Worm (Caenorhabditis elegans): Measurements from ENCODE around the gene fln-2.

fln-2 gene

ce11 chrX:9467573-9467972 is 70.1 kb downstream of the fln-2 start (continued):
- TF ChIP-seq ama-1 (optimal IDR thresholded peaks at IDR 0.05), result no peak
- peak in 1 of 2 experiments; percentile 72 for TF ChIP-seq ama-1 (GFP tag; optimal IDR thresholded peaks at IDR 0.05)
- TF ChIP-seq gei-17 (GFP tag; optimal IDR thresholded peaks at IDR 0.05), result peak; percentile 84
- TF ChIP-seq zim-3 (tag; optimal IDR thresholded peaks at IDR 0.05), result peak; percentile 63
- no peak for TF ChIP-seq fkh-3 (tag; optimal IDR thresholded peaks at IDR 0.05)
- TF ChIP-seq attf-5 (GFP tag; optimal IDR thresholded peaks at IDR 0.05), result no peak
- peak; percentile 80 for TF ChIP-seq B0035.1 (tag; optimal IDR thresholded peaks at IDR 0.05)
- no peak for TF ChIP-seq C17E4.6 (GFP tag; IDR thresholded peaks at IDR 0.05)
- TF ChIP-seq efl-1 (GFP tag; optimal IDR thresholded peaks at IDR 0.05), result no peak
- TF ChIP-seq mel-28 (tag; optimal IDR thresholded peaks at IDR 0.05; ENCODE audit: borderline replicate concordance), result no peak
- no peak for TF ChIP-seq F57A8.1 (GFP tag; optimal IDR thresholded peaks at IDR 0.05)
- peak; percentile 93 for TF ChIP-seq lin-40 (tag; optimal IDR thresholded peaks at IDR 0.05)
- peak; percentile 64 for TF ChIP-seq snpc-4 (GFP tag; optimal IDR thresholded peaks at IDR 0.05)
- TF ChIP-seq snpc-4 (tag; optimal IDR thresholded peaks at IDR 0.05), result peak in 2 of 4 experiments; percentile 40 to 81
- TF ChIP-seq T26A5.8 (tag; optimal IDR thresholded peaks at IDR 0.05), result no peak
- TF ChIP-seq F52B5.7 (tag; optimal IDR thresholded peaks at IDR 0.05), result no peak
- TF ChIP-seq ztf-25 (GFP tag; IDR thresholded peaks at IDR 0.05), result no peak
- no peak for TF ChIP-seq madf-8 (GFP tag; conservative IDR thresholded peaks at IDR 0.05)
- TF ChIP-seq lir-1 (GFP tag; conservative IDR thresholded peaks at IDR 0.05), result no peak; the same call in 1 of the 2 replicates
- TF ChIP-seq nhr-80 (tag; optimal IDR thresholded peaks at IDR 0.05), result peak; percentile 13
- TF ChIP-seq egl-44 (GFP tag; IDR thresholded peaks at IDR 0.05), result peak; percentile 59; the same call in 1 of the 2 replicates
- TF ChIP-seq B0261.1 (tag; optimal IDR thresholded peaks at IDR 0.05), result peak; percentile 92
- peak; percentile 47 for TF ChIP-seq tlf-1 (GFP tag; optimal IDR thresholded peaks at IDR 0.05)
- no peak for TF ChIP-seq dpl-1 (GFP tag; optimal IDR thresholded peaks at IDR 0.05)
- TF ChIP-seq hmg-20 (GFP tag; IDR thresholded peaks at IDR 0.05), result peak; percentile 76; the same call in 1 of the 2 replicates
- peak; percentile 70 for TF ChIP-seq D2030.7 (GFP tag; IDR thresholded peaks at IDR 0.05)
- TF ChIP-seq ztf-26 (tag; optimal IDR thresholded peaks at IDR 0.05), result peak; percentile 79
- TF ChIP-seq T07F8.4 (tag; optimal IDR thresholded peaks at IDR 0.05), result peak; percentile 77
- TF ChIP-seq xnd-1 (tag; optimal IDR thresholded peaks at IDR 0.05), result no peak
- peak; percentile 85 for TF ChIP-seq rcor-1 (GFP tag; IDR thresholded peaks at IDR 0.05)
- peak; percentile 34; the same call in 1 of the 2 replicates for TF ChIP-seq attf-6 (GFP tag; IDR thresholded peaks at IDR 0.05)
- peak; percentile 80 for TF ChIP-seq mes-4 (tag; optimal IDR thresholded peaks at IDR 0.05)
- no peak for TF ChIP-seq nfya-1 (tag; optimal IDR thresholded peaks at IDR 0.05; ENCODE audit: borderline replicate concordance, insufficient read depth)
- TF ChIP-seq lin-26 (GFP tag; IDR thresholded peaks at IDR 0.05), result peak; percentile 90
- no peak for TF ChIP-seq egl-18 (GFP tag; IDR thresholded peaks at IDR 0.05)
- peak; percentile 66 for TF ChIP-seq ztf-18 (tag; optimal IDR thresholded peaks at IDR 0.05)
- peak; percentile 75 for TF ChIP-seq snpc-1.3 (tag; optimal IDR thresholded peaks at IDR 0.05; ENCODE audit: insufficient read depth)
- no peak for TF ChIP-seq ekl-4 (GFP tag; IDR thresholded peaks at IDR 0.05)
- TF ChIP-seq akir-1 (GFP tag; optimal IDR thresholded peaks at IDR 0.05), result no peak
- 0 out of 2 replicates have a peak, but pooled peaks have one; percentile 9 for TF ChIP-seq let-526 (GFP tag; IDR thresholded peaks at IDR 0.05)
- no peak for TF ChIP-seq hlh-26 (GFP tag; conservative IDR thresholded peaks at IDR 0.05)
- TF ChIP-seq lsy-27 (tag; optimal IDR thresholded peaks at IDR 0.05; ENCODE audit: borderline replicate concordance, insufficient read depth), result no peak
- TF ChIP-seq F57C9.4 (tag; optimal IDR thresholded peaks at IDR 0.05), result no peak
- no peak for TF ChIP-seq ceh-58 (GFP tag; IDR thresholded peaks at IDR 0.05)
- no peak for TF ChIP-seq ccch-3 (GFP tag; optimal IDR thresholded peaks at IDR 0.05)
- peak; percentile 83 for TF ChIP-seq atf-7 (tag; optimal IDR thresholded peaks at IDR 0.05)
- TF ChIP-seq sea-2 (GFP tag; IDR thresholded peaks at IDR 0.05), result no peak
- TF ChIP-seq bed-2 (GFP tag; IDR thresholded peaks at IDR 0.05), result no peak
- TF ChIP-seq lsl-1 (GFP tag; optimal IDR thresholded peaks at IDR 0.05), result no peak
- TF ChIP-seq ets-4 (GFP tag; optimal IDR thresholded peaks at IDR 0.05), result no peak

All from whole organism, young adult.